Worm (Caenorhabditis elegans) whole organism, L2 larva: ENCODE results near the gene ani-2.

ENCODE experiments used
- C34F6.9 ChIP-seq: fragments of 150-350 bp; optimal IDR thresholded peaks from 2 replicates; lab custom pipeline; 2014; ENCODE audit warnings: missing biosample characterization, missing genetic modification characterization
- F13H6.1 ChIP-seq: sonication (generic microtip); optimal IDR thresholded peaks from 2 replicates; lab custom pipeline; 2016; ENCODE audit warnings: missing genetic modification characterization, missing compliant biosample characterization
- R02D3.7 ChIP-seq: fragments of 150-350 bp; optimal IDR thresholded peaks from 2 replicates; lab custom pipeline; 2014; ENCODE audit warnings: missing biosample characterization, missing genetic modification characterization
- Y55F3AM.14 ChIP-seq: fragments of 200-800 bp; sonication (Bioruptor generic); optimal IDR thresholded peaks from 2 replicates; lab custom pipeline; 2018; ENCODE audit warnings: mild to moderate bottlenecking, missing genetic modification characterization, missing compliant biosample characterization
- alr-1 ChIP-seq: fragments of 150-350 bp; optimal IDR thresholded peaks from 2 replicates; lab custom pipeline; 2014; ENCODE audit warnings: missing biosample characterization, missing genetic modification characterization
- aly-2 ChIP-seq: fragments of 150-350 bp; optimal IDR thresholded peaks from 2 replicates; lab custom pipeline; 2014; ENCODE audit warnings: missing biosample characterization, missing genetic modification characterization
- ama-1 ChIP-seq: fragments of 150-350 bp; optimal IDR thresholded peaks from 2 replicates; lab custom pipeline; 2018; ENCODE audit warnings: inconsistent platforms
- blmp-1 ChIP-seq: sonication (generic microtip); optimal IDR thresholded peaks from 2 replicates; lab custom pipeline; 2017; ENCODE audit warnings: missing genetic modification characterization, mild to moderate bottlenecking, missing compliant biosample characterization, antibody characterized with exemption, moderate library complexity; ENCODE audit not compliant: insufficient read depth
- ceh-16 ChIP-seq: fragments of 150-350 bp; optimal IDR thresholded peaks from 2 replicates; lab custom pipeline; 2014; ENCODE audit warnings: missing biosample characterization, missing genetic modification characterization
- ceh-82 ChIP-seq: fragments of 150-350 bp; optimal IDR thresholded peaks from 2 replicates; lab custom pipeline; 2014; ENCODE audit warnings: missing biosample characterization, missing genetic modification characterization
- crh-2 ChIP-seq: sonication (generic microtip); optimal IDR thresholded peaks from 2 replicates; lab custom pipeline; 2017; ENCODE audit warnings: missing biosample characterization, missing genetic modification characterization
- dmd-4 ChIP-seq: sonication (generic microtip); optimal IDR thresholded peaks from 2 replicates; lab custom pipeline; 2017; ENCODE audit warnings: missing biosample characterization, missing genetic modification characterization
- egl-27 ChIP-seq: sonication (generic microtip); optimal IDR thresholded peaks from 3 replicates; lab custom pipeline; 2017; ENCODE audit warnings: missing biosample characterization, missing genetic modification reagents, missing genetic modification characterization
- elt-1 ChIP-seq: fragments of 150-350 bp; optimal IDR thresholded peaks from 2 replicates; lab custom pipeline; 2014; ENCODE audit warnings: missing biosample characterization, missing genetic modification characterization
- elt-3 ChIP-seq: sonication (generic microtip); optimal IDR thresholded peaks from 2 replicates; lab custom pipeline; 2017; ENCODE audit warnings: missing biosample characterization, missing genetic modification characterization
- fos-1 ChIP-seq: fragments of 150-350 bp; optimal IDR thresholded peaks from 2 replicates; lab custom pipeline; 2014; ENCODE audit warnings: missing biosample characterization, missing genetic modification characterization
- gmeb-1 ChIP-seq: fragments of 150-350 bp; optimal IDR thresholded peaks from 2 replicates; lab custom pipeline; 2014; ENCODE audit warnings: missing biosample characterization, missing genetic modification characterization
- lin-11 ChIP-seq: fragments of 150-350 bp; sonication (generic microtip); optimal IDR thresholded peaks from 2 replicates; lab custom pipeline; 2014; ENCODE audit warnings: missing biosample characterization, missing genetic modification characterization, inconsistent platforms, mixed read lengths
- lin-13 ChIP-seq: fragments of 150-350 bp; optimal IDR thresholded peaks from 2 replicates; lab custom pipeline; 2014; ENCODE audit warnings: missing biosample characterization, missing genetic modification reagents, missing genetic modification characterization
- lin-39 ChIP-seq: fragments of 150-350 bp; optimal IDR thresholded peaks from 2 replicates; lab custom pipeline; 2014; ENCODE audit warnings: missing biosample characterization, missing genetic modification reagents, missing genetic modification characterization
- lsy-2 ChIP-seq, 2 experiments: fragments of 150-350 bp in 1 of 2; sonication (generic microtip) in 1 of 2; optimal IDR thresholded peaks; 2 replicates each; lab custom pipeline; 2014 to 2017; ENCODE audit warnings: missing biosample characterization in 2 of 2, missing genetic modification characterization in 2 of 2
- mab-5 ChIP-seq: fragments of 150-350 bp; optimal IDR thresholded peaks from 2 replicates; lab custom pipeline; 2014; ENCODE audit warnings: missing biosample characterization, missing genetic modification characterization
- mbf-1 ChIP-seq: sonication (generic microtip); optimal IDR thresholded peaks from 2 replicates; lab custom pipeline; 2017; ENCODE audit warnings: missing biosample characterization, missing genetic modification characterization
- mdl-1 ChIP-seq, 2 experiments: fragments of 150-350 bp in 1 of 2; sonication (generic microtip) in 1 of 2; optimal IDR thresholded peaks; 2 replicates each; lab custom pipeline; 2017; ENCODE audit warnings: missing biosample characterization in 2 of 2, missing genetic modification characterization in 2 of 2
- nhr-10 ChIP-seq: sonication (generic microtip); optimal IDR thresholded peaks from 2 replicates; lab custom pipeline; 2017; ENCODE audit warnings: missing biosample characterization, missing genetic modification characterization
- nhr-11 ChIP-seq: fragments of 150-350 bp; optimal IDR thresholded peaks from 2 replicates; lab custom pipeline; 2014; ENCODE audit warnings: missing biosample characterization, missing genetic modification characterization
- nhr-12 ChIP-seq: fragments of 150-350 bp; optimal IDR thresholded peaks from 2 replicates; lab custom pipeline; 2014; ENCODE audit warnings: missing biosample characterization, missing genetic modification characterization
- nhr-21 ChIP-seq: fragments of 150-350 bp; optimal IDR thresholded peaks from 2 replicates; lab custom pipeline; 2014; ENCODE audit warnings: missing biosample characterization, missing genetic modification characterization
- nhr-23 ChIP-seq: fragments of 150-350 bp; optimal IDR thresholded peaks from 2 replicates; lab custom pipeline; 2014; ENCODE audit warnings: missing biosample characterization, missing genetic modification reagents, missing genetic modification characterization
- nhr-237 ChIP-seq: fragments of 150-350 bp; optimal IDR thresholded peaks from 2 replicates; lab custom pipeline; 2014; ENCODE audit warnings: missing biosample characterization, missing genetic modification characterization
- nhr-25 ChIP-seq: fragments of 150-350 bp; sonication (generic microtip); optimal IDR thresholded peaks from 3 replicates; lab custom pipeline; 2014; ENCODE audit warnings: missing biosample characterization, missing genetic modification characterization
- nhr-6 ChIP-seq: fragments of 150-350 bp; optimal IDR thresholded peaks from 2 replicates; lab custom pipeline; 2014; ENCODE audit warnings: missing biosample characterization, missing genetic modification characterization
- nhr-77 ChIP-seq: fragments of 150-350 bp; optimal IDR thresholded peaks from 2 replicates; lab custom pipeline; 2014; ENCODE audit warnings: missing biosample characterization, missing genetic modification characterization
- sem-4 ChIP-seq: fragments of 150-350 bp; optimal IDR thresholded peaks from 2 replicates; lab custom pipeline; 2014; ENCODE audit warnings: missing biosample characterization, missing genetic modification reagents, missing genetic modification characterization
- skn-1 ChIP-seq: sonication (generic microtip); optimal IDR thresholded peaks from 2 replicates; lab custom pipeline; 2017; ENCODE audit warnings: missing biosample characterization, missing genetic modification characterization
- sma-3 ChIP-seq: sonication (generic microtip); optimal IDR thresholded peaks from 2 replicates; lab custom pipeline; 2016; ENCODE audit warnings: missing genetic modification reagents, missing genetic modification characterization, missing compliant biosample characterization
- sma-9 ChIP-seq, 2 experiments: fragments of 150-350 bp in 1 of 2; sonication (generic microtip) in 1 of 2; optimal IDR thresholded peaks; 2 replicates each; lab custom pipeline; 2014 to 2016; ENCODE audit warnings: missing genetic modification characterization in 2 of 2, mild to moderate bottlenecking in 1 of 2, missing biosample characterization in 1 of 2, missing compliant biosample characterization in 1 of 2, missing genetic modification reagents in 1 of 2, moderate library complexity in 1 of 2
- unc-39 ChIP-seq: fragments of 150-350 bp; optimal IDR thresholded peaks from 2 replicates; lab custom pipeline; 2014; ENCODE audit warnings: missing biosample characterization, missing genetic modification characterization
- unc-55 ChIP-seq: fragments of 150-350 bp; sonication (generic microtip); optimal IDR thresholded peaks from 3 replicates; lab custom pipeline; 2014; ENCODE audit warnings: missing biosample characterization, missing genetic modification reagents, missing genetic modification characterization
- ztf-1 ChIP-seq: fragments of 200-800 bp; sonication (Bioruptor generic); conservative IDR thresholded peaks from 2 replicates; pipeline ENCODE4 v1.3.6; 2022; ENCODE audit warnings: missing genetic modification characterization, missing compliant biosample characterization
- ztf-11 ChIP-seq: sonication (generic microtip); optimal IDR thresholded peaks from 2 replicates; lab custom pipeline; 2017; ENCODE audit warnings: missing biosample characterization, missing genetic modification characterization
- ztf-4 ChIP-seq: fragments of 150-350 bp; optimal IDR thresholded peaks from 2 replicates; lab custom pipeline; 2014; ENCODE audit warnings: missing biosample characterization, missing genetic modification characterization

ani-2 gene

DNA sequence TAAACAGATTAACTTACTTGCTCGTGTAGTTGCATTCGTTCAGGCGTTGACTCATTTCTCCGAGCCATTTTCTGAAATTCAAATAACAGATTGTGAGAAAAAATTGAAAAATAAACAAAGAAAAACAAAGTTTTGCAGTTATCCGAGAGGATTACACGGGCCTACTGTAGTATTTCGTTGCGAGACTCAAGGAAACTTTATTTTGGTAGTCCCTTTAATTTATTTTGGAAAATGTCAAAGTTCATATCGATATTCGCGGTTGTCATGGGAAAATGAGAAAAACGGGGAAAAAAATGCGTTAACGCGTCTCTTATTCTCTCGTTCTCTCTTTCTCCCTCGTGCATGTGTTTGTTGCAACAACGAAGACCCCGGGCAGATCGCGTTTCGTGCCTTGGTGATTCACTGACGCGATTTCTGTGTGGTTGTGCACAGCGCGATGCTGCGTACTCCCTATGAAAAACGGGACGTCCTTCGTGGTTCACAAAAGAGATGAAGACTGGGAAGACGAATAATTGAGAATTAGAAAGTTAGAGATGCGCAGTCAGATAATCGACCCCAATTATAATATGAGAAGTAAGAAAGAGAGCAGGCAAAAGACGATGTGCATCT is 33.8 kb downstream of the ani-2 start, which contains the start of gene set-4 (continued):
- TF ChIP-seq crh-2 (peak; percentile 97), ztf-4 (tag; lab: Kevin White, UChicago) (peak; percentile 90), nhr-25 (tag; lab: Kevin White, UChicago) (peak; percentile 92), nhr-77 (peak; percentile 68), nhr-23 (tag; lab: Kevin White, UChicago) (no peak), lsy-2 (tag; optimal IDR thresholded peaks at IDR 0.05; lab: Kevin White, UChicago) (peak; percentile 90 to 95), blmp-1 (tag; lab: Kevin White, UChicago) (peak; percentile 54), lin-11 (tag; lab: Kevin White, UChicago) (peak; percentile 89), dmd-4 (tag; lab: Kevin White, UChicago) (no peak), ztf-11 (tag; lab: Kevin White, UChicago) (peak; percentile 61), aly-2 (tag; lab: Kevin White, UChicago) (no peak), ceh-82 (tag; lab: Kevin White, UChicago) (peak; percentile 68), R02D3.7 (tag; lab: Kevin White, UChicago) (peak; percentile 50)

DNA sequence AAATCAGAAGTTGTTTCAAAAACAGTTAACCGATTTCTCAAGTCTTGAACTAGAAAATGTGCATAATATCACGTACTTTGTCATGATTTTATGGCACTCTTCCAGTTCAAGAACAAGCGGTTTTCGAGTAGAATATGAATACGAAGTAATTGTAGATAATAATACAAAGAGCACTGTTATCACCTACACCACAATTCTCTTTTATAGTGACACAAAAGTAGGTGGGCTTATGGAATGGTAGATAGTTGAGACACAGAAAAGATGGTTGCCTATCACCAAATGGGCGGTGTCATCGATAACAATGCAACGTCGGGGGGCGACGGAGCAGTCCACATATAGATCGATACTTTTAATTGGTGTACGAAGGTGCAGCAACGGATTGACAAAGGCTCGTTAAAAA is 36.5 kb downstream of the ani-2 start:
- TF ChIP-seq sma-9 (GFP tag; optimal IDR thresholded peaks at IDR 0.05; lab: Kevin White, UChicago) (peak; percentile 17), sma-9 (tag; optimal IDR thresholded peaks at IDR 0.05; lab: Kevin White, UChicago) (no peak), egl-27 (tag; lab: Kevin White, UChicago) (no peak), gmeb-1 (peak; percentile 43), fos-1 (tag; lab: Kevin White, UChicago) (peak; percentile 95), ztf-11 (tag; lab: Kevin White, UChicago) (no peak), R02D3.7 (tag; lab: Kevin White, UChicago) (no peak), crh-2 (peak; percentile 43), mbf-1 (tag; lab: Kevin White, UChicago) (no peak), lin-39 (tag; lab: Kevin White, UChicago) (no peak), skn-1 (peak; percentile 33), nhr-77 (no peak), ama-1 (lab: Kevin White, UChicago) (no peak)

DNA sequence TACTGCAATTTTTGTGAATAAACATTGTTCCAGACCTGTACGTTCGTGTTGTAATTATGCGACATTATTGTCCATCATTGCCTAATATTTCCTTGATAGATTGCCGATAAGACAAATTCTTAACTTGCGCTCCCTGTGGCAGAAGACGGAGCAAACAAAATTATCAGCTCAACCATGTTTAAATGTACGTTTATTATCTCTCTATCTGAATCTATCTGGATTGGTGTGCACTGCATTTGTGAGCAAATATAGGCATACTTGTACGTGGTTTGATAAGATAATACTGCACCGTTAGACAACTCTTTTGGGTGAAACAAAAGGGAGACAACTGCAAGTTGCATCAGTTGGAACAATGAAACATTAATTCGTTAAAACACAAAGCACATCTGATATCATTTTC is 37.9 kb downstream of the ani-2 start:
- TF ChIP-seq crh-2 (peak; percentile 70), sma-3 (GFP tag; lab: Kevin White, UChicago) (peak; percentile 5), fos-1 (tag; lab: Kevin White, UChicago) (peak; percentile 91), nhr-6 (tag; lab: Kevin White, UChicago) (no peak), mdl-1 (tag; optimal IDR thresholded peaks at IDR 0.05; lab: Kevin White, UChicago) (no peak), unc-39 (tag; lab: Kevin White, UChicago) (no peak), gmeb-1 (peak; percentile 24), elt-3 (tag; lab: Kevin White, UChicago) (no peak), sem-4 (tag; lab: Kevin White, UChicago) (no peak), ceh-16 (no peak), egl-27 (tag; lab: Kevin White, UChicago) (no peak), alr-1 (no peak), aly-2 (tag; lab: Kevin White, UChicago) (no peak), lin-39 (tag; lab: Kevin White, UChicago) (no peak), ztf-4 (tag; lab: Kevin White, UChicago) (no peak), mbf-1 (tag; lab: Kevin White, UChicago) (no peak), nhr-21 (tag; lab: Kevin White, UChicago) (no peak), F13H6.1 (tag; lab: Kevin White, UChicago) (peak; percentile 57), nhr-12 (tag; lab: Kevin White, UChicago) (no peak), blmp-1 (tag; lab: Kevin White, UChicago) (no peak), ztf-1 (GFP tag; lab: Robert Waterston, UW) (no peak), Y55F3AM.14 (GFP tag; lab: Kevin White, UChicago) (no peak), nhr-10 (tag; lab: Kevin White, UChicago) (no peak), elt-1 (tag; lab: Kevin White, UChicago) (no peak), C34F6.9 (tag; lab: Kevin White, UChicago) (no peak), nhr-11 (no peak), nhr-237 (tag; lab: Kevin White, UChicago) (no peak), mab-5 (no peak), lsy-2 (tag; optimal IDR thresholded peaks at IDR 0.05; lab: Kevin White, UChicago) (no peak), sma-9 (GFP tag; optimal IDR thresholded peaks at IDR 0.05; lab: Kevin White, UChicago) (peak; percentile 67), sma-9 (tag; optimal IDR thresholded peaks at IDR 0.05; lab: Kevin White, UChicago) (no peak), lin-11 (tag; lab: Kevin White, UChicago) (no peak), lin-13 (GFP tag; lab: Kevin White, UChicago) (no peak), nhr-25 (tag; lab: Kevin White, UChicago) (no peak), unc-55 (no peak)
